Fruit fly (Drosophila melanogaster): ENCODE data around the gene CG9981.

CG9981 gene

dm6 chrX:16361306-16361705 is 43.6 kb downstream of the CG9981 start, which contains the start of gene nonA:
TSS of gene nonA (plus strand) at chrX:16361569.
- TF ChIP-seq Jra (GFP tag; optimal IDR thresholded peaks at IDR 0.05) (no peak), woc (GFP tag; optimal IDR thresholded peaks at IDR 0.05) (peak; percentile 54), fru (GFP tag; optimal IDR thresholded peaks at IDR 0.05) (peak; percentile 38), psq (GFP tag; optimal IDR thresholded peaks at IDR 0.05) (no peak), tai (GFP tag; optimal IDR thresholded peaks at IDR 0.05) (no peak), dmrt93B (GFP tag; optimal IDR thresholded peaks at IDR 0.05) (no peak), OdsH (GFP tag; optimal IDR thresholded peaks at IDR 0.05) (no peak), Abd-B (GFP tag; optimal IDR thresholded peaks at IDR 0.05) (no peak), dl (GFP tag; optimal IDR thresholded peaks at IDR 0.05; ENCODE audit: insufficient read depth in 1 of 2, partially characterized antibody in 2 of 2) (no peak), CrebA (GFP tag; optimal IDR thresholded peaks at IDR 0.05; ENCODE audit: borderline replicate concordance) (no peak), Hnf4 (GFP tag; optimal IDR thresholded peaks at IDR 0.05) (peak; percentile 20), N (GFP tag; optimal IDR thresholded peaks at IDR 0.05) (peak; percentile 5)

- no peak for TF ChIP-seq Vsx2 (GFP tag; optimal IDR thresholded peaks at IDR 0.05; ENCODE audit: partially characterized antibody)
- no peak for TF ChIP-seq Mio (GFP tag; optimal IDR thresholded peaks at IDR 0.05)
- TF ChIP-seq N (GFP tag; optimal IDR thresholded peaks at IDR 0.05): no peak
- no peak for TF ChIP-seq fru (GFP tag; optimal IDR thresholded peaks at IDR 0.05)
- TF ChIP-seq woc (GFP tag; optimal IDR thresholded peaks at IDR 0.05): peak; percentile 45
- no peak for TF ChIP-seq dl (GFP tag; optimal IDR thresholded peaks at IDR 0.05; ENCODE audit: insufficient read depth in 1 of 2, partially characterized antibody in 2 of 2)
- no peak for TF ChIP-seq Jra (GFP tag; optimal IDR thresholded peaks at IDR 0.05)
- peak in 1 of 2 experiments; percentile 86 for TF ChIP-seq foxo (GFP tag; optimal IDR thresholded peaks at IDR 0.05)
- TF ChIP-seq psq (GFP tag; optimal IDR thresholded peaks at IDR 0.05): peak; percentile 82
- TF ChIP-seq sage (GFP tag; optimal IDR thresholded peaks at IDR 0.05): peak; percentile 51
- no peak for TF ChIP-seq jim (GFP tag; optimal IDR thresholded peaks at IDR 0.05)
- no peak for TF ChIP-seq CG32264 (GFP tag; optimal IDR thresholded peaks at IDR 0.05)
- TF ChIP-seq HLH106 (tag; optimal IDR thresholded peaks at IDR 0.05): peak; percentile 92
- no peak for TF ChIP-seq dsf (GFP tag; optimal IDR thresholded peaks at IDR 0.05; ENCODE audit: borderline replicate concordance)
- no peak for TF ChIP-seq Dfd (GFP tag; optimal IDR thresholded peaks at IDR 0.05)
- peak; percentile 26 for TF ChIP-seq GATAd (GFP tag; optimal IDR thresholded peaks at IDR 0.05)
- no peak for TF ChIP-seq usp (GFP tag; optimal IDR thresholded peaks at IDR 0.05)
- no peak for TF ChIP-seq Hr78 (GFP tag; optimal IDR thresholded peaks at IDR 0.05)
- peak; percentile 76 for TF ChIP-seq Hnf4 (GFP tag; optimal IDR thresholded peaks at IDR 0.05)
- TF ChIP-seq br (GFP tag; optimal IDR thresholded peaks at IDR 0.05): no peak
- no peak for TF ChIP-seq h (GFP tag; optimal IDR thresholded peaks at IDR 0.05)
- no peak for TF ChIP-seq Hr83 (GFP tag; optimal IDR thresholded peaks at IDR 0.05; ENCODE audit: poor library complexity, severe bottlenecking)
- peak; percentile 14 for TF ChIP-seq Rel (GFP tag; optimal IDR thresholded peaks at IDR 0.05)
- TF ChIP-seq Rel (tag; optimal IDR thresholded peaks at IDR 0.05): peak; percentile 74
- peak; percentile 90 for TF ChIP-seq Sp1 (GFP tag; optimal IDR thresholded peaks at IDR 0.05)
- TF ChIP-seq CrebA (GFP tag; optimal IDR thresholded peaks at IDR 0.05; ENCODE audit: borderline replicate concordance): no peak
- peak; percentile 82 for TF ChIP-seq rgr (GFP tag; optimal IDR thresholded peaks at IDR 0.05)
- no peak for TF ChIP-seq lola (GFP tag; optimal IDR thresholded peaks at IDR 0.05)
- peak; percentile 5 for TF ChIP-seq Myc (optimal IDR thresholded peaks at IDR 0.05)
- TF ChIP-seq brk (GFP tag; optimal IDR thresholded peaks at IDR 0.05): no peak
- TF ChIP-seq pan (optimal IDR thresholded peaks at IDR 0.05): no peak
- peak; percentile 76 for TF ChIP-seq sv (GFP tag; optimal IDR thresholded peaks at IDR 0.05)
- TF ChIP-seq tai (GFP tag; optimal IDR thresholded peaks at IDR 0.05): no peak
- TF ChIP-seq ey (GFP tag; optimal IDR thresholded peaks at IDR 0.05): peak; percentile 56
- TF ChIP-seq Abd-B (GFP tag; optimal IDR thresholded peaks at IDR 0.05): no peak
- TF ChIP-seq OdsH (GFP tag; optimal IDR thresholded peaks at IDR 0.05): peak; percentile 63
- no peak for TF ChIP-seq dmrt93B (GFP tag; optimal IDR thresholded peaks at IDR 0.05)
- peak; percentile 84 for TF ChIP-seq CG9705 (GFP tag; optimal IDR thresholded peaks at IDR 0.05)
- TF ChIP-seq Dif (GFP tag; optimal IDR thresholded peaks at IDR 0.05; ENCODE audit: partially characterized antibody): peak; percentile 5
These were observed 46.1 kb downstream of the CG9981 start, which contains the start of the genes U2af50 and PIG-Q for dm6 chrX:16358670-16359320. TSS of gene U2af50 (minus strand) at chrX:16359039. TSS of gene PIG-Q (plus strand) at chrX:16359143.
